Fruit fly (Drosophila melanogaster) whole organism, prepupa: ENCODE results near the gene CG13457.

Source experiments
- CG15336 ChIP-seq: fragments of 200-800 bp; sonication (Bioruptor generic); IDR thresholded peaks from 2 replicates; pipeline ENCODE4 v1.3.6; 2022; ENCODE audit warnings: missing biosample characterization, missing genetic modification characterization
- CG4318 ChIP-seq: fragments of 200-800 bp; sonication (Bioruptor generic); optimal IDR thresholded peaks from 3 replicates; lab custom pipeline; 2017; ENCODE audit warnings: missing biosample characterization, mild to moderate bottlenecking, missing genetic modification characterization
- CG6792 ChIP-seq: fragments of 200-800 bp; sonication (Bioruptor generic); optimal IDR thresholded peaks from 3 replicates; lab custom pipeline; 2016; ENCODE audit warnings: missing biosample characterization, missing genetic modification characterization
- CG6854 ChIP-seq: fragments of 200-800 bp; sonication (Bioruptor generic); optimal IDR thresholded peaks from 2 replicates; lab custom pipeline; 2017; ENCODE audit warnings: missing biosample characterization, mild to moderate bottlenecking, missing genetic modification characterization

dm6 chr3L:15161549-15161948, 30.4 kb upstream of the CG13457 start, which contains the start of gene CG6878:
- no peak for TF ChIP-seq CG6792
- TF ChIP-seq CG4318 (GFP tag; lab: Kevin White, UChicago), result no peak
- TF ChIP-seq CG15336 (GFP tag; lab: Robert Waterston, UW), result no peak
- no peak for TF ChIP-seq CG6854 (GFP tag; lab: Kevin White, UChicago)
